Fruit fly (Drosophila melanogaster): Measurements from ENCODE around the gene IntS12.

Gene IntS12

DNA sequence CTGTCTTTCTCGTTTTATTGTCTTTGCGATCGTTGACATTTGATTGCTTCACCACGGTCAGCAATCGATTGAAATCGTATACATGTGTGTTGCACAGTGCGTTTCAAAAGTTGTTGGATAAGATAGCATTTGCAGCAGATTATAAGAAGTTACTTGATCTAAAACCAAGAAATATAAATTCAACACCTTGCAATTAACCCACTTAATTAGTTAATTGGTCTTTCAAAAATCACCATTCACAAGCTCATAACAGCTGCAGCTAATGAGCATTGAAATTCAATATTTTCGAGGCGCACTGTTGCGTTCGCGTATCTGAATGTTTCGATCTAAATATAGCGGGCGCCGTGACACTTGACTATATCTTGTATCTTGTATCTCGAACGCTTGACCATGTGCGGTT, 29.6 kb downstream of the IntS12 start (continued):
- TF ChIP-seq inv (GFP tag; IDR thresholded peaks at IDR 0.05; ENCODE audit: partially characterized antibody) (no peak), CG4707 (GFP tag; optimal IDR thresholded peaks at IDR 0.05) (peak; percentile 20), lilli (GFP tag; optimal IDR thresholded peaks at IDR 0.05) (peak; percentile 17), GATAe (GFP tag; conservative IDR thresholded peaks at IDR 0.05) (no peak), CG1024 (GFP tag; IDR thresholded peaks at IDR 0.05) (no peak), CG15514 (GFP tag; optimal IDR thresholded peaks at IDR 0.05) (no peak), amos (GFP tag; IDR thresholded peaks at IDR 0.05; ENCODE audit: partially characterized antibody) (no peak), sug (tag; optimal IDR thresholded peaks at IDR 0.05) (no peak), CG7839 (tag; optimal IDR thresholded peaks at IDR 0.05) (peak; percentile 57), ac (GFP tag; optimal IDR thresholded peaks at IDR 0.05) (no peak), CG18476 (GFP tag; optimal IDR thresholded peaks at IDR 0.05) (no peak), Gug (GFP tag; IDR thresholded peaks at IDR 0.05) (0 out of 4 replicates have a peak, but pooled peaks have one; percentile 11), Six4 (GFP tag; optimal IDR thresholded peaks at IDR 0.05) (no peak), CTCF (GFP tag; optimal IDR thresholded peaks at IDR 0.05) (no peak), lbe (GFP tag; optimal IDR thresholded peaks at IDR 0.05) (no peak), esg (GFP tag; conservative IDR thresholded peaks at IDR 0.05) (peak; percentile 30; the same call in 1 of the 2 replicates), mam (GFP tag; optimal IDR thresholded peaks at IDR 0.05) (no peak), CG31388 (GFP tag; optimal IDR thresholded peaks at IDR 0.05) (no peak), CG9817 (tag; optimal IDR thresholded peaks at IDR 0.05) (peak; percentile 18), CG7372 (GFP tag; IDR thresholded peaks at IDR 0.05) (no peak), MESR4 (GFP tag; optimal IDR thresholded peaks at IDR 0.05) (no peak), gsb-n (tag; optimal IDR thresholded peaks at IDR 0.05) (no peak), CG12769 (tag; optimal IDR thresholded peaks at IDR 0.05) (peak; percentile 9), Neu2 (GFP tag; optimal IDR thresholded peaks at IDR 0.05; ENCODE audit: borderline replicate concordance) (no peak), Rfx (GFP tag; IDR thresholded peaks at IDR 0.05) (0 out of 2 replicates have a peak, but pooled peaks have one; percentile 35), CG31365 (tag; optimal IDR thresholded peaks at IDR 0.05) (no peak), CG14014 (GFP tag; IDR thresholded peaks at IDR 0.05) (peak; percentile 33; the same call in 1 of the 2 replicates), CG3847 (GFP tag; IDR thresholded peaks at IDR 0.05) (no peak), wek (GFP tag; optimal IDR thresholded peaks at IDR 0.05) (no peak), CG8089 (GFP tag; optimal IDR thresholded peaks at IDR 0.05) (no peak), Atf-2 (GFP tag; optimal IDR thresholded peaks at IDR 0.05) (peak; percentile 52), prd (optimal IDR thresholded peaks at IDR 0.05) (no peak), prd (GFP tag; IDR thresholded peaks at IDR 0.05) (peak; percentile 43; the same call in 1 of the 3 replicates), Ssrp (tag; optimal IDR thresholded peaks at IDR 0.05) (peak; percentile 15), gcm2 (GFP tag; optimal IDR thresholded peaks at IDR 0.05) (no peak), sd (tag; optimal IDR thresholded peaks at IDR 0.05) (no peak), CG34422 (GFP tag; IDR thresholded peaks at IDR 0.05) (no peak), Nf-YC (tag; optimal IDR thresholded peaks at IDR 0.05) (no peak), CG2889 (GFP tag; IDR thresholded peaks at IDR 0.05) (no peak), yki (optimal IDR thresholded peaks at IDR 0.05) (no peak), disco-r (GFP tag; optimal IDR thresholded peaks at IDR 0.05) (peak; percentile 13), gt (GFP tag; IDR thresholded peaks at IDR 0.05) (no peak), ap (GFP tag; IDR thresholded peaks at IDR 0.05) (no peak), CoRest (tag; optimal IDR thresholded peaks at IDR 0.05) (peak; percentile 62), CG13287 (GFP tag; IDR thresholded peaks at IDR 0.05; ENCODE audit: partially characterized antibody) (no peak), luna (GFP tag; optimal IDR thresholded peaks at IDR 0.05) (no peak), so (GFP tag; IDR thresholded peaks at IDR 0.05) (no peak), CG12744 (GFP tag; optimal IDR thresholded peaks at IDR 0.05) (no peak), Ada2b (GFP tag; IDR thresholded peaks at IDR 0.05) (no peak), CG10274 (GFP tag; optimal IDR thresholded peaks at IDR 0.05) (peak; percentile 1), ATbp (GFP tag; optimal IDR thresholded peaks at IDR 0.05) (peak; percentile 40), tx (GFP tag; optimal IDR thresholded peaks at IDR 0.05) (peak; percentile 16), en (GFP tag; optimal IDR thresholded peaks at IDR 0.05) (peak; percentile 11)

Data from whole organism, embryonic.